Fruit fly (Drosophila melanogaster): ENCODE results near the gene dgt4.
A peak's percentile ranks its signal among the peaks of the same experiment; 100 is the strongest.

dgt4 gene

dm6 chrX:4113698-4114216, at the start of gene dgt4, which contains the start of gene Nsun2:
Gene dgt4 (plus strand): TSS chrX:4113701.
Gene Nsun2 (minus strand): TSS chrX:4113734.
- TF ChIP-seq bigmax (GFP tag; optimal IDR thresholded peaks at IDR 0.05) (no peak), Chrac-16 (GFP tag; optimal IDR thresholded peaks at IDR 0.05) (peak; percentile 23), NC2β (GFP tag; optimal IDR thresholded peaks at IDR 0.05) (no peak), ewg (GFP tag; optimal IDR thresholded peaks at IDR 0.05) (no peak), crp (GFP tag; optimal IDR thresholded peaks at IDR 0.05) (no peak), CG17359 (tag; optimal IDR thresholded peaks at IDR 0.05) (no peak), ap (GFP tag; IDR thresholded peaks at IDR 0.05) (no peak), Rx (GFP tag; IDR thresholded peaks at IDR 0.05) (no peak), stwl (tag; optimal IDR thresholded peaks at IDR 0.05) (no peak), CG3995 (GFP tag; optimal IDR thresholded peaks at IDR 0.05) (peak; percentile 21), CG32532 (GFP tag; IDR thresholded peaks at IDR 0.05) (no peak), CG12942 (GFP tag; optimal IDR thresholded peaks at IDR 0.05) (no peak), pum (GFP tag; optimal IDR thresholded peaks at IDR 0.05) (no peak), CG2129 (GFP tag; IDR thresholded peaks at IDR 0.05; ENCODE audit: partially characterized antibody) (0 out of 2 replicates have a peak, but pooled peaks have one; percentile 14), schlank (tag; optimal IDR thresholded peaks at IDR 0.05) (no peak), CG1792 (GFP tag; optimal IDR thresholded peaks at IDR 0.05) (no peak), odd (GFP tag; optimal IDR thresholded peaks at IDR 0.05) (no peak), h (optimal IDR thresholded peaks at IDR 0.05) (no peak), ci (GFP tag; IDR thresholded peaks at IDR 0.05) (no peak), btn (GFP tag; optimal IDR thresholded peaks at IDR 0.05) (no peak), CoRest (tag; optimal IDR thresholded peaks at IDR 0.05) (no peak), Neu2 (GFP tag; optimal IDR thresholded peaks at IDR 0.05; ENCODE audit: borderline replicate concordance) (no peak), Xbp1 (GFP tag; optimal IDR thresholded peaks at IDR 0.05) (peak; percentile 26), chm (GFP tag; IDR thresholded peaks at IDR 0.05) (no peak), CG2678 (tag; optimal IDR thresholded peaks at IDR 0.05) (no peak), CG17328 (GFP tag; IDR thresholded peaks at IDR 0.05) (no peak), emc (GFP tag; optimal IDR thresholded peaks at IDR 0.05) (no peak), HLH54F (GFP tag; optimal IDR thresholded peaks at IDR 0.05) (peak; percentile 14), nau (GFP tag; optimal IDR thresholded peaks at IDR 0.05) (no peak), CG3847 (GFP tag; IDR thresholded peaks at IDR 0.05) (0 out of 2 replicates have a peak, but pooled peaks have one; percentile 29), Bgb (GFP tag; IDR thresholded peaks at IDR 0.05; ENCODE audit: partially characterized antibody) (peak; percentile 59), ttk (GFP tag; IDR thresholded peaks at IDR 0.05) (no peak), peb (GFP tag; IDR thresholded peaks at IDR 0.05) (no peak), tgo (GFP tag; IDR thresholded peaks at IDR 0.05) (no peak), CG11456 (GFP tag; IDR thresholded peaks at IDR 0.05) (no peak), vfl (GFP tag; optimal IDR thresholded peaks at IDR 0.05) (no peak), hbn (GFP tag; IDR thresholded peaks at IDR 0.05; ENCODE audit: partially characterized antibody) (0 out of 2 replicates have a peak, but pooled peaks have one; percentile 15), dpn (GFP tag; optimal IDR thresholded peaks at IDR 0.05) (peak; percentile 0 to 7), Max (GFP tag; optimal IDR thresholded peaks at IDR 0.05) (peak; percentile 44), Fer2 (tag; optimal IDR thresholded peaks at IDR 0.05) (no peak), ham (GFP tag; IDR thresholded peaks at IDR 0.05) (no peak), CG1603 (tag; optimal IDR thresholded peaks at IDR 0.05) (peak; percentile 40), Camta (GFP tag; optimal IDR thresholded peaks at IDR 0.05) (peak; percentile 4), lmd (GFP tag; IDR thresholded peaks at IDR 0.05) (no peak), CG6791 (GFP tag; IDR thresholded peaks at IDR 0.05; ENCODE audit: partially characterized antibody) (0 out of 3 replicates have a peak, but pooled peaks have one; percentile 50), CG13287 (GFP tag; IDR thresholded peaks at IDR 0.05; ENCODE audit: partially characterized antibody) (peak; percentile 69), bab2 (GFP tag; optimal IDR thresholded peaks at IDR 0.05) (peak; percentile 1), B-H1 (GFP tag; IDR thresholded peaks at IDR 0.05) (no peak), Dad (GFP tag; optimal IDR thresholded peaks at IDR 0.05) (no peak), CG9876 (GFP tag; optimal IDR thresholded peaks at IDR 0.05) (no peak), nmo (GFP tag; optimal IDR thresholded peaks at IDR 0.05) (peak; percentile 21)

Data from whole organism, embryonic.